Worm (Caenorhabditis elegans): ENCODE measurements around the gene str-69.

The str-69 gene

DNA sequence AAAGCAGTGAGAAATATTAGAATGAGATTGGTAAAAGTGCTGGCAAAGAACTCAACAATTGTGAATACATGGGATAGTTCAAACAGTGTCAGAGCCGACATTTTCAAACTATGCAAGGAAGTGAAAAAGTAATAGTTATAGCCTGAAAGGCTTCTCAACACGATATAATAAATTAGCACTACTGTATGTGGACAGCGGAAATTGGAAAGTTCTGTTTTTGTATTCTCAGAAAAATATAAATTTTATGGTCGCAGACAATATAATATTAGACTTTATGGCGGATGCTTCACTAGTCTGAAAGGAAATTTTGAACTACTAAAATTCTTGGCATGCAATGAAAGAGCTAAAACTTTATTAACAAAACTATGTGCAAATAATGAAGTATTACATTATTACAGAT is at the start of gene str-69:
Gene str-69, minus strand, starts transcription at position 101 of the 400 bp plus-strand sequence.
- TF ChIP-seq nhr-76 (tag; optimal IDR thresholded peaks at IDR 0.05) = no peak

DNA sequence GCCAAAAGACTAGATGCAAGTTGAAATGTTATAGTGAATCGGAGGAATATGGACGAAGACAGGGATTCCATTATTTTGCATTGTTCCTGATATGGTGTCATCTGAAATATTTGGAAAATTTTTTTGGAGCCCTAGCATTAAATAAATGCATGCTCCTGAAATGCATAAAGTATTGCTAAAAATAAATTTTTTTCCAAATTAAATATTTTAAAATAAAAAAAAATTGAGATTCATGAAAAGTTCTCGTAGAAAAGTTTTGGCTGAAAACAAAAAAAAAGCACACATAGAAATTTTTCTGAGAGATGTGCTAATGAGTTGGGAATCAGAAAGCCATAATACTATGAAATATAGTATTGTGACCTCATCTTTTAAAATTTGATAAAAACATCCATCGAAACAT is 49.4 kb upstream of the str-69 start, which contains the start of gene srab-7:
Gene srab-7, minus strand, starts transcription at position 101 of the 400 bp plus-strand sequence.
- TF ChIP-seq lsy-2 (tag; optimal IDR thresholded peaks at IDR 0.05) = no peak
- TF ChIP-seq snpc-4 (tag; optimal IDR thresholded peaks at IDR 0.05) = no peak
- no peak for TF ChIP-seq ces-1 (GFP tag; optimal IDR thresholded peaks at IDR 0.05)
- no peak for TF ChIP-seq unc-120 (tag; optimal IDR thresholded peaks at IDR 0.05; ENCODE audit: poor library complexity, severe bottlenecking)
- TF ChIP-seq elt-1 (tag; optimal IDR thresholded peaks at IDR 0.05; ENCODE audit: borderline replicate concordance, insufficient read depth) = no peak
- no peak for TF ChIP-seq sem-2 (GFP tag; optimal IDR thresholded peaks at IDR 0.05)
- no peak for TF ChIP-seq unc-39 (tag; optimal IDR thresholded peaks at IDR 0.05)
- no peak for TF ChIP-seq pha-4 (tag; optimal IDR thresholded peaks at IDR 0.05)
- TF ChIP-seq ceh-83 (GFP tag; optimal IDR thresholded peaks at IDR 0.05) = no peak
- no peak for TF ChIP-seq blmp-1 (tag; optimal IDR thresholded peaks at IDR 0.05)
- no peak for TF ChIP-seq ceh-43 (GFP tag; optimal IDR thresholded peaks at IDR 0.05)
- TF ChIP-seq M03D4.4 (tag; optimal IDR thresholded peaks at IDR 0.05) = no peak
- no peak for TF ChIP-seq unc-62 (GFP tag; optimal IDR thresholded peaks at IDR 0.05)
- no peak for TF ChIP-seq lin-32 (GFP tag; optimal IDR thresholded peaks at IDR 0.05)
- no peak for TF ChIP-seq nhr-237 (tag; optimal IDR thresholded peaks at IDR 0.05)
- no peak for TF ChIP-seq bed-3 (GFP tag; optimal IDR thresholded peaks at IDR 0.05)

DNA sequence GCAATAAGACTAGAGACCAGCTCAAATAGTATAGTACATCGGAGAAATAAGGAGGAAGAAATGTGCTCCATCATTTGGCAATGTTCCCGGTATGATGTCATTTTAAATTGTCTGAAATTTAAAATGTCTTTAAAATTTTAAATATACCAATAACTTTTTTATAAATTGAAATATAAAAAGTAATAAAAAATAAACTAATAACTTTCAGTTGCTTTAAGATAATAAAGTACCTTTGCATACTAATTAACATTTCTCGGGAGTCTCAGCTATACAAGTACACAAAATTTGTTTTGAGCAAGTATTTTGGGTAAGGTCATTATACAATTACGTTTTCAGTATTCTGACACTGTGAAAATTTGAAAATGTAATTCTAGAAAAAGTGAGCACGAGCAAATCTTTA is 46.2 kb upstream of the str-69 start, which contains the start of gene srab-6:
Gene srab-6, minus strand, starts transcription at position 101 of the 400 bp plus-strand sequence.
- TF ChIP-seq elt-1 (tag; optimal IDR thresholded peaks at IDR 0.05; ENCODE audit: borderline replicate concordance, insufficient read depth) (no peak), flh-1 (GFP tag; optimal IDR thresholded peaks at IDR 0.05) (no peak), nhr-76 (tag; optimal IDR thresholded peaks at IDR 0.05) (no peak), lin-13 (tag; optimal IDR thresholded peaks at IDR 0.05) (no peak), zip-8 (tag; optimal IDR thresholded peaks at IDR 0.05) (no peak), hlh-1 (tag; optimal IDR thresholded peaks at IDR 0.05) (no peak), lin-32 (GFP tag; optimal IDR thresholded peaks at IDR 0.05) (no peak), ham-2 (GFP tag; optimal IDR thresholded peaks at IDR 0.05) (no peak), nhr-28 (tag; optimal IDR thresholded peaks at IDR 0.05) (no peak), lsy-2 (tag; optimal IDR thresholded peaks at IDR 0.05) (no peak), ceh-39 (tag; optimal IDR thresholded peaks at IDR 0.05) (no peak), tbx-8 (GFP tag; optimal IDR thresholded peaks at IDR 0.05) (no peak), blmp-1 (tag; optimal IDR thresholded peaks at IDR 0.05) (no peak), pha-4 (tag; optimal IDR thresholded peaks at IDR 0.05) (no peak), nhr-2 (tag; optimal IDR thresholded peaks at IDR 0.05) (no peak), sem-2 (GFP tag; optimal IDR thresholded peaks at IDR 0.05) (no peak), mab-5 (tag; optimal IDR thresholded peaks at IDR 0.05) (no peak), ces-1 (GFP tag; optimal IDR thresholded peaks at IDR 0.05) (no peak), sptf-1 (tag; optimal IDR thresholded peaks at IDR 0.05) (no peak), unc-62 (GFP tag; optimal IDR thresholded peaks at IDR 0.05) (no peak)

DNA sequence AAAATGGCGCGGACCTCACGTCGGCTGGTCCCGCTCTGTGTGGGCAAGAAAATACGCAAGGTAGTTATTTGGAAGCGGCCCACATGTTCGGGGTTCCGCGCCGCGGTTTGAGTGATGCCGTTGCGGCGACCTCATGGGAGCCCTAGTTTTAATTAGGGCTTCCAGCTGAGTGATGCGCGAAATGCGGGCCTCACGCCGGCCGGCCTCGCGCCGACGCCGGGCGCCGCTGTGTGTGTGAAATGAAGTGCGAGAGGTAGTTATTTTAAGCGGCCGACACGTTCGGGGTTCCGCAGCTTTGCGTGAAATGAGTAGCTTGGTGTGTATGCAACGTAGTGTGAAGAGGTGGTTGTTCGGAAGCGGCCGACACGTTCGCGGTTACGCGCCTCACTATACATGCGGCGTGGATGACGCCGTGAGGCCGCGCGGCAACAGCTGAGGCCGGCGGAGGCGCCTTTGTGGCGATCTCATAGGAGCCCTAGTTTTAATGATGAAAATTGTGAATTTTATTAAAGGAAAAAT is 44.3 kb upstream of the str-69 start:
- TF ChIP-seq lin-32 (GFP tag; optimal IDR thresholded peaks at IDR 0.05) = no peak
- TF ChIP-seq zip-8 (tag; optimal IDR thresholded peaks at IDR 0.05) = no peak
- TF ChIP-seq elt-1 (tag; optimal IDR thresholded peaks at IDR 0.05; ENCODE audit: borderline replicate concordance, insufficient read depth) = no peak
- no peak for TF ChIP-seq ceh-43 (GFP tag; optimal IDR thresholded peaks at IDR 0.05)
- TF ChIP-seq unc-120 (tag; optimal IDR thresholded peaks at IDR 0.05; ENCODE audit: poor library complexity, severe bottlenecking) = no peak
- TF ChIP-seq mls-2 (tag; optimal IDR thresholded peaks at IDR 0.05) = no peak

DNA sequence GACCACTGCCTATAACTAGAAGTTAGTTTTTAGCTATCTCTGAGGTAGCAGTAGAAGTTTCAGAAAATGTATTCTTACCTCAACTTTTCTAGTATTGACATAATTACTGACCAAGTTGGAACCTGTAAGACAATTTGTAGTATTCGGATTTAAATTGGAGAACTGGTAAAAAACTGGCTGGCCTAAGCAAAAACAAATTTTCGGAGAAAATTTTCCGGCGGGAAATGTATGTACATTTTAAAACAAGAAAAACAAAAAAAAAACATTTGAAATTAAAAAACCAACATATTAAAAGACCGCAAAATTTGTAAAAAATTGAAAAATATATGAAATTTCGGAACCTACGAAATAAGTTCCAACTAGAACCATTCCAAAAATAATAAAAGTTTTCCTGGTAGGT is 41.2 kb upstream of the str-69 start, which contains the start of gene srab-11:
Gene srab-11, minus strand, starts transcription at position 101 of the 400 bp plus-strand sequence.
- TF ChIP-seq ham-2 (GFP tag; optimal IDR thresholded peaks at IDR 0.05) (no peak), nhr-28 (tag; optimal IDR thresholded peaks at IDR 0.05) (no peak), drap-1 (GFP tag; optimal IDR thresholded peaks at IDR 0.05) (no peak), mep-1 (tag; optimal IDR thresholded peaks at IDR 0.05) (no peak), lin-32 (GFP tag; optimal IDR thresholded peaks at IDR 0.05) (no peak), flh-1 (GFP tag; optimal IDR thresholded peaks at IDR 0.05) (no peak), lin-13 (tag; optimal IDR thresholded peaks at IDR 0.05) (no peak), unc-39 (tag; optimal IDR thresholded peaks at IDR 0.05) (no peak), M03D4.4 (tag; optimal IDR thresholded peaks at IDR 0.05) (no peak), zip-8 (tag; optimal IDR thresholded peaks at IDR 0.05) (no peak), ceh-43 (GFP tag; optimal IDR thresholded peaks at IDR 0.05) (no peak), unc-62 (GFP tag; optimal IDR thresholded peaks at IDR 0.05) (no peak), elt-3 (tag; optimal IDR thresholded peaks at IDR 0.05) (no peak), tbx-8 (GFP tag; optimal IDR thresholded peaks at IDR 0.05) (no peak)

Measured in whole organism, mixed stage, embryonic.